Worm (Caenorhabditis elegans) whole organism, dauer: ENCODE data around the gene ZC395.11.

Source experiments
- unc-62 ChIP-seq: sonication (generic microtip); optimal IDR thresholded peaks from 2 replicates; lab custom pipeline; 2017; ENCODE audit warnings: missing biosample characterization, missing genetic modification reagents, missing genetic modification characterization

Gene ZC395.11

ce11 chrIII:5286205-5286604 lies at the start of gene ZC395.11:
TSS of gene ZC395.11 (minus strand) at chrIII:5286305.
- no peak for TF ChIP-seq unc-62

ce11 chrIII:5334517-5335049 lies 48.5 kb upstream of the ZC395.11 start:
- no peak for TF ChIP-seq unc-62

ce11 chrIII:5329372-5329771 lies 43.3 kb upstream of the ZC395.11 start:
- TF ChIP-seq unc-62, result no peak

- no peak for TF ChIP-seq unc-62
Measured at ce11 chrIII:5326323-5326722, 40.2 kb upstream of the ZC395.11 start, which contains the start of gene sorf-2. TSS of gene sorf-2 (plus strand) at chrIII:5326623.

- no peak for TF ChIP-seq unc-62
Measured at ce11 chrIII:5321661-5322060, 35.6 kb upstream of the ZC395.11 start, which contains the start of gene F52C9.3. TSS of gene F52C9.3 (plus strand) at chrIII:5321885.

ce11 chrIII:5318610-5319009 lies 32.5 kb upstream of the ZC395.11 start:
- no peak for TF ChIP-seq unc-62

ce11 chrIII:5310940-5311339 lies 24.8 kb upstream of the ZC395.11 start, which contains the start of gene pqe-1:
TSS of gene pqe-1 (plus strand) at chrIII:5311240.
- TF ChIP-seq unc-62, result no peak

- TF ChIP-seq unc-62, result no peak
Measured at ce11 chrIII:5310403-5310802, 24.3 kb upstream of the ZC395.11 start.

ce11 chrIII:5308278-5308677 lies 22.2 kb upstream of the ZC395.11 start, which contains the start of gene mog-3:
TSS of gene mog-3 (plus strand) at chrIII:5308596.
- TF ChIP-seq unc-62, result no peak

ce11 chrIII:5305725-5306124 lies 19.6 kb upstream of the ZC395.11 start:
- no peak for TF ChIP-seq unc-62

- TF ChIP-seq unc-62, result no peak
Measured at ce11 chrIII:5304044-5304443, 17.9 kb upstream of the ZC395.11 start.

- no peak for TF ChIP-seq unc-62
Measured at ce11 chrIII:5301786-5302268, 15.7 kb upstream of the ZC395.11 start, which contains the start of the genes T15B12.2 and F52C9.5. TSS of gene T15B12.2 (minus strand) at chrIII:5301886. TSS of gene F52C9.5 (plus strand) at chrIII:5302218.

ce11 chrIII:5294867-5295266 lies 8.8 kb upstream of the ZC395.11 start:
- TF ChIP-seq unc-62, result no peak

- no peak for TF ChIP-seq unc-62
Measured at ce11 chrIII:5294281-5294680, 8.2 kb upstream of the ZC395.11 start.

- no peak for TF ChIP-seq unc-62
Measured at ce11 chrIII:5291281-5291680, 5.2 kb upstream of the ZC395.11 start.

- TF ChIP-seq unc-62, result no peak
Measured at ce11 chrIII:5290230-5290629, 4.1 kb upstream of the ZC395.11 start.

- no peak for TF ChIP-seq unc-62
Measured at ce11 chrIII:5287877-5288276, 1.8 kb upstream of the ZC395.11 start, which contains the start of gene T15B12.1. TSS of gene T15B12.1 (plus strand) at chrIII:5288177.

- TF ChIP-seq unc-62, result no peak
Measured at ce11 chrIII:5285484-5285883, 621 bp downstream of the ZC395.11 start.

- no peak for TF ChIP-seq unc-62
Measured at ce11 chrIII:5280228-5280627, 5.9 kb downstream of the ZC395.11 start.
